Worm (Caenorhabditis elegans) whole organism, late embryonic: ENCODE measurements around the gene twk-34.

Experiments
- ceh-24 ChIP-seq: sonication (generic microtip); optimal IDR thresholded peaks from 2 replicates; lab custom pipeline; 2016; ENCODE audit warnings: mild to moderate bottlenecking, missing genetic modification characterization, missing compliant biosample characterization
- ceh-9 ChIP-seq: sonication (generic microtip); optimal IDR thresholded peaks from 2 replicates; lab custom pipeline; 2016; ENCODE audit warnings: mild to moderate bottlenecking, missing genetic modification characterization, inconsistent platforms, missing compliant biosample characterization
- che-1 ChIP-seq: sonication (generic microtip); optimal IDR thresholded peaks from 2 replicates; lab custom pipeline; 2016; ENCODE audit warnings: mild to moderate bottlenecking, missing genetic modification characterization, missing compliant biosample characterization
- eyg-1 ChIP-seq: sonication (generic microtip); optimal IDR thresholded peaks from 2 replicates; lab custom pipeline; 2016; ENCODE audit warnings: missing genotype, missing genetic modification characterization, missing compliant biosample characterization
- hlh-8 ChIP-seq: sonication (generic microtip); optimal IDR thresholded peaks from 2 replicates; lab custom pipeline; 2016; ENCODE audit warnings: missing genotype, missing genetic modification characterization, missing compliant biosample characterization
- pqm-1 ChIP-seq: sonication (generic microtip); optimal IDR thresholded peaks from 2 replicates; lab custom pipeline; 2016; ENCODE audit warnings: missing genetic modification characterization, missing compliant biosample characterization
- syd-9 ChIP-seq: sonication (generic microtip); optimal IDR thresholded peaks from 2 replicates; lab custom pipeline; 2016; ENCODE audit warnings: mild to moderate bottlenecking, missing genetic modification characterization, moderate library complexity, missing compliant biosample characterization
- ttx-3 ChIP-seq: sonication (generic microtip); optimal IDR thresholded peaks from 2 replicates; lab custom pipeline; 2016; ENCODE audit warnings: missing genetic modification reagents, missing genetic modification characterization, missing compliant biosample characterization

DNA sequence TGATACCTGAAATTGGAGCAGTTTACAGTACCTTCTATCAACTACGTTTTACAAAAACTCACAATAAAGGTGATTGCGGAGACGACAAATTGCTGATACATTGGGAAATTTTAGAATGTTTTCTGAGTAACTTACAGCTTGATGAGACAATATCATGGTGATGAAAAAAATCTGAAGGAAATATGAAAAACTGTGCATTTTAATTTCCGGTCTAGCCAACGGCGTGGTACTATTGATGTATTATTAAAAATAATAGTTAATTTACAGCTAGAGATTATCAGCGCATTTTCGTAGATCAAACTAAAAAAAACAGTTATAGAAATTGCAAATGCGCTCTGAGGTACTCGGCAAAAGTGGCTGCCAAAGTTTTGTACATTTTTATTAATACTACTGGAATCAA lies 6.7 kb upstream of the twk-34 start, which contains the start of gene srx-29:
- TF ChIP-seq pqm-1 (tag; lab: Kevin White, UChicago) (no peak), che-1 (no peak), ceh-9 (tag; lab: Kevin White, UChicago) (no peak), syd-9 (tag; lab: Kevin White, UChicago) (no peak), ceh-24 (tag; lab: Kevin White, UChicago) (no peak), hlh-8 (tag; lab: Kevin White, UChicago) (no peak), ttx-3 (tag; lab: Kevin White, UChicago) (no peak), eyg-1 (tag; lab: Kevin White, UChicago) (no peak)
